5 worm cellular contexts compared by ENCODE assay signal in the genomic region with DNA sequence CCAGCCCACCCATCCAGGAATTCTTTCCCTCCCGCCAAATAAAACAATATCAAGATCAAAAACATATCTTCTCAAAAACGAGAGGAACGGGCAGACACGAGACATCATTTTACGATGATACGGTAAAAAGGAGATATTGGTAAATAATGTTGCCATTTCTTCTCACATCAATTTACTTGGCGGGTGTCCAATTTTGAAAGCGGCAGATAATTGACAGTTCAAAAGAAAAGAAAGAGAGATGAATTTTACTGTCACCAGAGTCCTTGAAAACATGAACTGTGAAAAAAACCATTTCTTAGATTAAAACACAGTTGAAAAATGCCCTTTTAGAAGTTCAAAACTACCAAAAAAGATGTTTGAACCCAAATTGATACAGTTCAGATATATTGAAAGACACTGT.
TF ChIP-seq lines count a peak whose summit lies in the region.

No protein-coding gene starts in this region.

TF ChIP-seq in whole organism, L1 larva, 84 proteins besides CTCF, POLR2A, EP300 and RAD21 (continues in another document):
- TF ChIP-seq xbp-1 (tag; optimal IDR thresholded peaks at IDR 0.05; lab: Kevin White, UChicago), result no peak
- peak; percentile 39 for TF ChIP-seq nhr-20 (tag; optimal IDR thresholded peaks at IDR 0.05; lab: Kevin White, UChicago)
- TF ChIP-seq zip-4 (GFP tag; optimal IDR thresholded peaks at IDR 0.05; lab: Kevin White, UChicago), result no peak
- no peak for TF ChIP-seq efl-1 (optimal IDR thresholded peaks at IDR 0.05; lab: Kevin White, UChicago)
- no peak for TF ChIP-seq efl-1 (GFP tag; optimal IDR thresholded peaks at IDR 0.05 in 1 of 2; lab: Kevin White, UChicago)
- no peak for TF ChIP-seq C34B4.2 (tag; optimal IDR thresholded peaks at IDR 0.05; lab: Kevin White, UChicago)
- TF ChIP-seq zag-1 (tag; optimal IDR thresholded peaks at IDR 0.05; lab: Kevin White, UChicago), result no peak
- TF ChIP-seq lin-39 (tag; optimal IDR thresholded peaks at IDR 0.05; lab: Kevin White, UChicago), result no peak
- TF ChIP-seq nhr-90 (tag; optimal IDR thresholded peaks at IDR 0.05; lab: Kevin White, UChicago; ENCODE audit: poor library complexity), result peak; percentile 20
- TF ChIP-seq lin-15B (tag; optimal IDR thresholded peaks at IDR 0.05; lab: Kevin White, UChicago), result no peak
- no peak for TF ChIP-seq nhr-237 (tag; optimal IDR thresholded peaks at IDR 0.05; lab: Kevin White, UChicago)
- TF ChIP-seq jun-1 (tag; optimal IDR thresholded peaks at IDR 0.05; lab: Kevin White, UChicago), result no peak
- TF ChIP-seq lin-13 (GFP tag; optimal IDR thresholded peaks at IDR 0.05; lab: Kevin White, UChicago), result no peak
- TF ChIP-seq pqm-1 (tag; optimal IDR thresholded peaks at IDR 0.05; lab: Kevin White, UChicago), result no peak
- TF ChIP-seq snpc-4 (tag; optimal IDR thresholded peaks at IDR 0.05; lab: Kevin White, UChicago), result no peak
- TF ChIP-seq snu-23 (GFP tag; optimal IDR thresholded peaks at IDR 0.05; lab: Kevin White, UChicago), result peak; percentile 31
- no peak for TF ChIP-seq dsc-1 (tag; optimal IDR thresholded peaks at IDR 0.05; lab: Kevin White, UChicago)
- TF ChIP-seq pax-3 (tag; optimal IDR thresholded peaks at IDR 0.05; lab: Kevin White, UChicago), result no peak

TF ChIP-seq in whole organism, L2 larva, 48 proteins besides CTCF, POLR2A, EP300 and RAD21 (continues in another document):
- TF ChIP-seq snpc-4 (tag; optimal IDR thresholded peaks at IDR 0.05; lab: Kevin White, UChicago), result no peak
- TF ChIP-seq ztf-11 (tag; optimal IDR thresholded peaks at IDR 0.05; lab: Kevin White, UChicago), result no peak
- TF ChIP-seq unc-39 (tag; optimal IDR thresholded peaks at IDR 0.05; lab: Kevin White, UChicago), result no peak
- TF ChIP-seq peb-1 (tag; optimal IDR thresholded peaks at IDR 0.05; lab: Kevin White, UChicago), result no peak
- no peak for TF ChIP-seq alr-1 (tag; optimal IDR thresholded peaks at IDR 0.05; lab: Kevin White, UChicago)
- TF ChIP-seq R02D3.7 (tag; optimal IDR thresholded peaks at IDR 0.05; lab: Kevin White, UChicago), result no peak
- no peak for TF ChIP-seq dmd-4 (tag; optimal IDR thresholded peaks at IDR 0.05; lab: Kevin White, UChicago)
- TF ChIP-seq sem-4 (tag; optimal IDR thresholded peaks at IDR 0.05; lab: Kevin White, UChicago), result no peak
- peak; percentile 48 for TF ChIP-seq ceh-16 (tag; optimal IDR thresholded peaks at IDR 0.05; lab: Kevin White, UChicago)
- no peak for TF ChIP-seq Y55F3AM.14 (GFP tag; optimal IDR thresholded peaks at IDR 0.05; lab: Kevin White, UChicago)
- TF ChIP-seq nhr-10 (tag; optimal IDR thresholded peaks at IDR 0.05; lab: Kevin White, UChicago), result no peak
- no peak for TF ChIP-seq ceh-82 (tag; optimal IDR thresholded peaks at IDR 0.05; lab: Kevin White, UChicago)
- TF ChIP-seq ama-1 (optimal IDR thresholded peaks at IDR 0.05; lab: Kevin White, UChicago), result no peak
- TF ChIP-seq egl-27 (tag; optimal IDR thresholded peaks at IDR 0.05; lab: Kevin White, UChicago), result peak; percentile 46
- TF ChIP-seq nhr-21 (tag; optimal IDR thresholded peaks at IDR 0.05; lab: Kevin White, UChicago), result peak; percentile 8
- TF ChIP-seq ztf-1 (GFP tag; conservative IDR thresholded peaks at IDR 0.05; lab: Robert Waterston, UW), result no peak
- TF ChIP-seq C34F6.9 (tag; optimal IDR thresholded peaks at IDR 0.05; lab: Kevin White, UChicago), result no peak
- TF ChIP-seq ztf-4 (tag; optimal IDR thresholded peaks at IDR 0.05; lab: Kevin White, UChicago), result no peak
- TF ChIP-seq elt-3 (tag; optimal IDR thresholded peaks at IDR 0.05; lab: Kevin White, UChicago), result no peak

TF ChIP-seq in whole organism, L3 larva, 47 proteins besides CTCF, POLR2A, EP300 and RAD21:
- TF ChIP-seq elt-1 (tag; optimal IDR thresholded peaks at IDR 0.05; lab: Kevin White, UChicago) (peak; percentile 9), mdl-1 (tag; optimal IDR thresholded peaks at IDR 0.05; lab: Kevin White, UChicago) (peak; percentile 17), nhr-25 (tag; optimal IDR thresholded peaks at IDR 0.05; lab: Kevin White, UChicago) (peak; percentile 85), ceh-16 (tag; optimal IDR thresholded peaks at IDR 0.05; lab: Kevin White, UChicago) (no peak)

TF ChIP-seq in whole organism, L4 larva, 104 proteins besides CTCF, POLR2A, EP300 and RAD21:
- TF ChIP-seq nhr-28 (tag; optimal IDR thresholded peaks at IDR 0.05; lab: Kevin White, UChicago) (peak; percentile 67), zag-1 (tag; optimal IDR thresholded peaks at IDR 0.05; lab: Kevin White, UChicago) (no peak), dmd-9 (GFP tag; IDR thresholded peaks at IDR 0.05; lab: Robert Waterston, UW) (no peak), T20F7.1 (GFP tag; optimal IDR thresholded peaks at IDR 0.05; lab: Kevin White, UChicago) (no peak), Y48G9A.11 (GFP tag; IDR thresholded peaks at IDR 0.05; lab: Robert Waterston, UW) (no peak), aha-1 (tag; lab: Kevin White, UChicago) (peak; percentile 44), F26F4.8 (GFP tag; conservative IDR thresholded peaks at IDR 0.05; lab: Robert Waterston, UW) (no peak), arid-1 (GFP tag; conservative IDR thresholded peaks at IDR 0.05; lab: Robert Waterston, UW) (no peak), nhr-25 (tag; optimal IDR thresholded peaks at IDR 0.05; lab: Kevin White, UChicago; ENCODE audit: borderline replicate concordance, insufficient read depth) (peak; percentile 20), hlh-30 (tag; optimal IDR thresholded peaks at IDR 0.05; lab: Kevin White, UChicago; ENCODE audit: insufficient read depth) (peak; percentile 17), F37D6.2 (tag; optimal IDR thresholded peaks at IDR 0.05; lab: Kevin White, UChicago) (no peak), ama-1 (optimal IDR thresholded peaks at IDR 0.05; lab: Kevin White, UChicago) (no peak), mep-1 (tag; optimal IDR thresholded peaks at IDR 0.05; lab: Kevin White, UChicago) (peak; percentile 31), dpl-1 (GFP tag; optimal IDR thresholded peaks at IDR 0.05; lab: Kevin White, UChicago) (no peak), ceh-62 (tag; optimal IDR thresholded peaks at IDR 0.05; lab: Kevin White, UChicago) (no peak), ceh-20 (GFP tag; IDR thresholded peaks at IDR 0.05; lab: Robert Waterston, UW) (no peak), php-3 (GFP tag; IDR thresholded peaks at IDR 0.05; lab: Robert Waterston, UW) (no peak), mdl-1 (tag; optimal IDR thresholded peaks at IDR 0.05; lab: Kevin White, UChicago) (peak in 1 of 2 experiments; percentile 38)
TF ChIP-seq in whole organism, L4 larva: peak in this region for 6.

TF ChIP-seq in whole organism, mixed stage, embryonic, 35 proteins besides CTCF, POLR2A, EP300 and RAD21:
- TF ChIP-seq flh-1 (GFP tag; optimal IDR thresholded peaks at IDR 0.05; lab: Kevin White, UChicago) (no peak), unc-62 (GFP tag; optimal IDR thresholded peaks at IDR 0.05; lab: Kevin White, UChicago) (peak; percentile 15)
